Worm (Caenorhabditis elegans) whole organism, midembryonic: Measurements from ENCODE around the gene srh-272.

Experiments
- cog-1 ChIP-seq: sonication (generic microtip); optimal IDR thresholded peaks from 2 replicates; lab custom pipeline; 2016; ENCODE audit warnings: missing genetic modification characterization, missing compliant biosample characterization
- klf-2 ChIP-seq: fragments of 200-800 bp; sonication (Bioruptor generic); conservative IDR thresholded peaks from 2 replicates; pipeline ENCODE4 v1.3.6; 2022; ENCODE audit warnings: missing genetic modification reagents, missing genetic modification characterization, missing compliant biosample characterization
- ref-1 ChIP-seq: fragments of 200-800 bp; sonication (Bioruptor generic); conservative IDR thresholded peaks from 2 replicates; pipeline ENCODE4 v1.3.6; 2022; ENCODE audit warnings: missing genetic modification reagents, missing genetic modification characterization, missing compliant biosample characterization
- ztf-23 ChIP-seq: fragments of 200-800 bp; sonication (Bioruptor generic); IDR thresholded peaks from 2 replicates; pipeline ENCODE4 v1.3.6; 2022; ENCODE audit warnings: missing genetic modification reagents, missing genetic modification characterization, missing compliant biosample characterization
- ztf-29 ChIP-seq: fragments of 200-800 bp; sonication (Bioruptor generic); IDR thresholded peaks from 2 replicates; pipeline ENCODE4 v1.3.6; 2022; ENCODE audit warnings: missing genetic modification reagents, missing genetic modification characterization, missing compliant biosample characterization

- TF ChIP-seq cog-1: no peak
- TF ChIP-seq ztf-23 (GFP tag; lab: Robert Waterston, UW): no peak
- TF ChIP-seq ref-1 (GFP tag; lab: Robert Waterston, UW): no peak
- no peak for TF ChIP-seq ztf-29
- no peak for TF ChIP-seq klf-2
Observed at ce11 chrV:2880356-2880755, 17.2 kb downstream of the srh-272 start.
